Worm (Caenorhabditis elegans): ENCODE measurements around the gene enri-2.

The enri-2 gene

DNA sequence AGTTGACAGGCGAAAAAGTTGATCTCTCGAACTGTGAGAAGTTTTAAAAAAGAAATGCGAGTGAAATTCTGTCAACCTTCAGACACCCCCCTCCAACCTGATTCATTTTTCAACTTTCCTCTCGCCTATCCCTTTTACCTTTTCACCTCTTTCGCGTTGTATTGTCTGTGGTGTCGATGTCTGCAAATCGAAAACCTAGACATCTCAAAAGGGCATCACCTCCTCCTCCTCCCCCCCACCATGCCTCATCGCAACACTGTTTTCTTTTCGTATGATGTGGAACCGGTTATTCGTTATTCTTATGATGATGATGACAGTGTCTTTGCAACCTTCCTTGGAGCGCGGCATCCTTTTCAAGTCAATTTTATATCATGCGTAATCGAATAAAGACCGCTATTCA lies 37.7 kb upstream of the enri-2 start:
- TF ChIP-seq unc-62 (GFP tag; optimal IDR thresholded peaks at IDR 0.05) (no peak), snpc-4 (tag; optimal IDR thresholded peaks at IDR 0.05) (no peak), nhr-21 (tag; optimal IDR thresholded peaks at IDR 0.05) (peak; percentile 83), egl-27 (tag; optimal IDR thresholded peaks at IDR 0.05) (peak; percentile 54), nhr-129 (tag; optimal IDR thresholded peaks at IDR 0.05) (peak; percentile 53), nhr-25 (tag; optimal IDR thresholded peaks at IDR 0.05) (peak; percentile 94), sem-4 (tag; optimal IDR thresholded peaks at IDR 0.05) (peak; percentile 26), fos-1 (tag; optimal IDR thresholded peaks at IDR 0.05) (peak; percentile 43), blmp-1 (tag; optimal IDR thresholded peaks at IDR 0.05; ENCODE audit: insufficient read depth) (peak; percentile 97), nhr-11 (tag; optimal IDR thresholded peaks at IDR 0.05) (no peak), unc-39 (tag; optimal IDR thresholded peaks at IDR 0.05) (no peak), sma-9 (GFP tag; optimal IDR thresholded peaks at IDR 0.05) (peak; percentile 80), sma-9 (tag; optimal IDR thresholded peaks at IDR 0.05) (no peak), ceh-16 (tag; optimal IDR thresholded peaks at IDR 0.05) (peak; percentile 47), sma-3 (GFP tag; optimal IDR thresholded peaks at IDR 0.05) (peak; percentile 69), F13H6.1 (tag; optimal IDR thresholded peaks at IDR 0.05) (peak; percentile 46), peb-1 (tag; optimal IDR thresholded peaks at IDR 0.05) (no peak), nhr-6 (tag; optimal IDR thresholded peaks at IDR 0.05) (peak; percentile 51)

DNA sequence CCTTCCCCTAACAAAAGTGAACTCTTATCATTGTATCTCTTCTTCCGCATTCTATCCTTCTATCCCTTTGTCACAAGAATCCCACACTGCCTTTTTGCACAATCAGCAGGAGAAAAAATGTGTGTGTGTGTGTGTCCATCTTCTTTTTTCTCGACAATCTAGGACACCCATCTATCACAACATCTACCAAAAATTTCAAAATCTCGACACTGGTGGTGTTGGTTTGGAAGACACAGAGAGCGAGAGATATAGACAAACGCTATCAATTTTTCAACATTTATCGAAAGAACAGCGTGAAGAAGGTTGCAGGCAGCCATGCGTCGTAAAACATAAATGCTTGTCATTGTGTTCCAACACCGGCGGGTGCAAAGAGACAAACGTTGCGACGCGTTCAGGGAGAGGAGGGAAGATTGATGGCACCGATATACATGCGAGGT lies 36.8 kb upstream of the enri-2 start:
- TF ChIP-seq ceh-82 (tag; optimal IDR thresholded peaks at IDR 0.05), result no peak
- no peak for TF ChIP-seq lin-39 (tag; optimal IDR thresholded peaks at IDR 0.05)
- TF ChIP-seq F13H6.1 (tag; optimal IDR thresholded peaks at IDR 0.05), result peak; percentile 81
- TF ChIP-seq ama-1 (optimal IDR thresholded peaks at IDR 0.05), result no peak
- TF ChIP-seq nhr-12 (tag; optimal IDR thresholded peaks at IDR 0.05), result no peak
- no peak for TF ChIP-seq lin-11 (tag; optimal IDR thresholded peaks at IDR 0.05)
- peak; percentile 51 for TF ChIP-seq nhr-6 (tag; optimal IDR thresholded peaks at IDR 0.05)
- peak; percentile 46 for TF ChIP-seq crh-2 (tag; optimal IDR thresholded peaks at IDR 0.05)
- peak; percentile 74 for TF ChIP-seq unc-62 (GFP tag; optimal IDR thresholded peaks at IDR 0.05)
- no peak for TF ChIP-seq snpc-4 (tag; optimal IDR thresholded peaks at IDR 0.05)
- no peak for TF ChIP-seq nhr-77 (tag; optimal IDR thresholded peaks at IDR 0.05)
- TF ChIP-seq skn-1 (tag; optimal IDR thresholded peaks at IDR 0.05), result no peak
- TF ChIP-seq nhr-129 (tag; optimal IDR thresholded peaks at IDR 0.05), result peak; percentile 82
- TF ChIP-seq ztf-1 (GFP tag; conservative IDR thresholded peaks at IDR 0.05), result no peak
- TF ChIP-seq R02D3.7 (tag; optimal IDR thresholded peaks at IDR 0.05), result no peak
- TF ChIP-seq nhr-11 (tag; optimal IDR thresholded peaks at IDR 0.05), result no peak
- TF ChIP-seq ztf-11 (tag; optimal IDR thresholded peaks at IDR 0.05), result no peak
- TF ChIP-seq Y55F3AM.14 (GFP tag; optimal IDR thresholded peaks at IDR 0.05), result no peak
- no peak for TF ChIP-seq nhr-237 (tag; optimal IDR thresholded peaks at IDR 0.05)
- no peak for TF ChIP-seq mbf-1 (tag; optimal IDR thresholded peaks at IDR 0.05)
- peak; percentile 91 for TF ChIP-seq egl-27 (tag; optimal IDR thresholded peaks at IDR 0.05)
- TF ChIP-seq C34F6.9 (tag; optimal IDR thresholded peaks at IDR 0.05), result peak; percentile 49
- TF ChIP-seq elt-1 (tag; optimal IDR thresholded peaks at IDR 0.05), result peak; percentile 46
- TF ChIP-seq peb-1 (tag; optimal IDR thresholded peaks at IDR 0.05), result no peak
- no peak for TF ChIP-seq zag-1 (tag; optimal IDR thresholded peaks at IDR 0.05)
- TF ChIP-seq dmd-4 (tag; optimal IDR thresholded peaks at IDR 0.05), result no peak
- TF ChIP-seq gmeb-1 (tag; optimal IDR thresholded peaks at IDR 0.05), result no peak
- TF ChIP-seq elt-3 (tag; optimal IDR thresholded peaks at IDR 0.05), result no peak
- no peak for TF ChIP-seq aly-2 (tag; optimal IDR thresholded peaks at IDR 0.05)
- TF ChIP-seq sma-3 (GFP tag; optimal IDR thresholded peaks at IDR 0.05), result peak; percentile 66
- no peak for TF ChIP-seq unc-39 (tag; optimal IDR thresholded peaks at IDR 0.05)
- TF ChIP-seq fos-1 (tag; optimal IDR thresholded peaks at IDR 0.05), result peak; percentile 53
- peak; percentile 93 for TF ChIP-seq sma-9 (GFP tag; optimal IDR thresholded peaks at IDR 0.05)
- no peak for TF ChIP-seq sma-9 (tag; optimal IDR thresholded peaks at IDR 0.05)
- TF ChIP-seq nhr-21 (tag; optimal IDR thresholded peaks at IDR 0.05), result peak; percentile 84
- no peak for TF ChIP-seq alr-1 (tag; optimal IDR thresholded peaks at IDR 0.05)
- TF ChIP-seq nhr-10 (tag; optimal IDR thresholded peaks at IDR 0.05), result no peak
- peak; percentile 73 for TF ChIP-seq blmp-1 (tag; optimal IDR thresholded peaks at IDR 0.05; ENCODE audit: insufficient read depth)
- peak; percentile 88 for TF ChIP-seq nhr-25 (tag; optimal IDR thresholded peaks at IDR 0.05)
- peak; percentile 24 for TF ChIP-seq lin-13 (GFP tag; optimal IDR thresholded peaks at IDR 0.05)
- TF ChIP-seq ZK546.5 (tag; optimal IDR thresholded peaks at IDR 0.05), result no peak
- peak; percentile 24 for TF ChIP-seq ztf-4 (tag; optimal IDR thresholded peaks at IDR 0.05)
- TF ChIP-seq nhr-23 (tag; optimal IDR thresholded peaks at IDR 0.05), result no peak
- no peak for TF ChIP-seq unc-55 (GFP tag; optimal IDR thresholded peaks at IDR 0.05)
- peak in 1 of 2 experiments; percentile 10 for TF ChIP-seq mdl-1 (tag; optimal IDR thresholded peaks at IDR 0.05)
- TF ChIP-seq mab-5 (tag; optimal IDR thresholded peaks at IDR 0.05), result no peak
- peak in 1 of 2 experiments; percentile 64 for TF ChIP-seq lsy-2 (tag; optimal IDR thresholded peaks at IDR 0.05)
- peak; percentile 78 for TF ChIP-seq sem-4 (tag; optimal IDR thresholded peaks at IDR 0.05)
- peak; percentile 67 for TF ChIP-seq ceh-16 (tag; optimal IDR thresholded peaks at IDR 0.05)
